Fruit fly (Drosophila melanogaster): Measurements from ENCODE around the gene CG17751.

Gene CG17751

DNA sequence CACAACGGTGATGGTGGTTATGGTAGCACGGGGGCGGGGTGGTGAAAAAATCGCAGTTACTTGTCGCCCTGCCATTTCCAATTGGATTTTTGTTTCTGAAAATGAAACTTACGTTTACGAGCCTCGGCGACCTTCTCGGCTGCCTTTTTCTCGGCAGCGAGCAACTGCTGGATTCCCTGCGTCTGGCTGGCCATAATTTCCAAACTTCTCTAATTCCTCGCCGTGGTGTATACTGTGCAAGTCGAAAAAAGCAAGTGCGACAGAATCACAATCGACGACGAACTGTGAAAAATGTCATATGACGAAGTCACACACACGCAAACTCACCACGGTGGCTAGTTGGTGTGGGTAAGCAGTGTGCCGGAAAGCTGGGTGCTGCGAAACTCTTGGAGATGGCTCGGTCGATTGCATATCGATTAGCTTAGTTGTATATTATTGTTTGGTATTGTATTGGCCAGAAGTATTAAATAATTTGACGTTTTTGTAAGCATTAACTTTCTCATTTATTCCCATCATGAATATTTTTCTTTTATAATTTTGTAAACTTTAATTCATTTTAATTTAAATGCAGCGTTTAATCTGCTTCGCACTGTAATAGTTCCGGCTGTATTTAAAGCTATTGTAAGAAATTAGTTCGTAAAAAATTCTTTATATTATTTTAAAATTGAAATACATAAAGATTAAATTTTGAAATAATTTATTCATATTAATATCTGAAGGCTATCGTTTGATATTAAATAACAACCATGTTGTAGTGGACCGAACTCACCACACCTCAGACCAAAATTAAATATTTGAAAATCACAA lies 37.2 kb downstream of the CG17751 start, which contains the start of gene Vha13 (continued):
- TF ChIP-seq gt (GFP tag; IDR thresholded peaks at IDR 0.05) = no peak
- no peak for TF ChIP-seq Doc2 (GFP tag; IDR thresholded peaks at IDR 0.05)
- TF ChIP-seq CG10654 (GFP tag; optimal IDR thresholded peaks at IDR 0.05) = no peak
- TF ChIP-seq trem (tag; optimal IDR thresholded peaks at IDR 0.05) = no peak
- no peak for TF ChIP-seq gsb-n (tag; optimal IDR thresholded peaks at IDR 0.05)
- no peak for TF ChIP-seq CG31388 (GFP tag; optimal IDR thresholded peaks at IDR 0.05)
- TF ChIP-seq bigmax (GFP tag; optimal IDR thresholded peaks at IDR 0.05) = peak; percentile 7
- peak; percentile 34; the same call in 1 of the 2 replicates for TF ChIP-seq esg (GFP tag; conservative IDR thresholded peaks at IDR 0.05)
- peak; percentile 39 for TF ChIP-seq MTF-1 (GFP tag; optimal IDR thresholded peaks at IDR 0.05; ENCODE audit: borderline replicate concordance)
- TF ChIP-seq Dfd (GFP tag; optimal IDR thresholded peaks at IDR 0.05) = no peak
- TF ChIP-seq Atf6 (GFP tag; IDR thresholded peaks at IDR 0.05) = no peak; the same call in 1 of the 2 replicates
- TF ChIP-seq gfzf (GFP tag; optimal IDR thresholded peaks at IDR 0.05) = peak; percentile 10
- TF ChIP-seq repo (GFP tag; optimal IDR thresholded peaks at IDR 0.05) = peak; percentile 41
- peak; percentile 39 for TF ChIP-seq CHES-1-like (GFP tag; optimal IDR thresholded peaks at IDR 0.05)
- peak; percentile 44; the same call in 1 of the 3 replicates for TF ChIP-seq ci (GFP tag; IDR thresholded peaks at IDR 0.05)
- TF ChIP-seq CG12104 (GFP tag; optimal IDR thresholded peaks at IDR 0.05) = no peak
- TF ChIP-seq CG2712 (tag; optimal IDR thresholded peaks at IDR 0.05) = peak; percentile 23
- TF ChIP-seq Lpt (GFP tag; optimal IDR thresholded peaks at IDR 0.05) = no peak
- no peak; the same call in 1 of the 2 replicates for TF ChIP-seq gsb (GFP tag; IDR thresholded peaks at IDR 0.05)
- no peak; the same call in 1 of the 2 replicates for TF ChIP-seq E2f2 (GFP tag; IDR thresholded peaks at IDR 0.05)
- TF ChIP-seq NC2β (GFP tag; optimal IDR thresholded peaks at IDR 0.05) = no peak
- TF ChIP-seq CG14050 (GFP tag; IDR thresholded peaks at IDR 0.05) = no peak
- peak; percentile 17 for TF ChIP-seq dmrt99B (tag; optimal IDR thresholded peaks at IDR 0.05)
- TF ChIP-seq HLHmδ (GFP tag; optimal IDR thresholded peaks at IDR 0.05) = peak; percentile 83
- TF ChIP-seq Bgb (GFP tag; IDR thresholded peaks at IDR 0.05; ENCODE audit: partially characterized antibody) = peak; percentile 79
- TF ChIP-seq Stat92E (GFP tag; optimal IDR thresholded peaks at IDR 0.05) = no peak
- TF ChIP-seq CG13424 (tag; optimal IDR thresholded peaks at IDR 0.05) = no peak
- peak; percentile 76 for TF ChIP-seq CG11247 (GFP tag; IDR thresholded peaks at IDR 0.05)
- TF ChIP-seq D (optimal IDR thresholded peaks at IDR 0.05) = no peak
- no peak for TF ChIP-seq D (GFP tag; optimal IDR thresholded peaks at IDR 0.05)
- TF ChIP-seq CG10565 (GFP tag; optimal IDR thresholded peaks at IDR 0.05) = no peak
- TF ChIP-seq ato (GFP tag; IDR thresholded peaks at IDR 0.05; ENCODE audit: partially characterized antibody) = peak; percentile 70; the same call in 1 of the 2 replicates
- TF ChIP-seq ind (GFP tag; optimal IDR thresholded peaks at IDR 0.05) = peak; percentile 50
- TF ChIP-seq ro (GFP tag; IDR thresholded peaks at IDR 0.05) = no peak
- TF ChIP-seq CG9876 (GFP tag; optimal IDR thresholded peaks at IDR 0.05) = peak; percentile 36
- no peak for TF ChIP-seq CG15479 (GFP tag; optimal IDR thresholded peaks at IDR 0.05)
- no peak for TF ChIP-seq wor (GFP tag; IDR thresholded peaks at IDR 0.05)
- TF ChIP-seq p53 (GFP tag; optimal IDR thresholded peaks at IDR 0.05) = no peak
- TF ChIP-seq Meics (GFP tag; optimal IDR thresholded peaks at IDR 0.05) = peak; percentile 21
- peak; percentile 30 for TF ChIP-seq CG15601 (tag; optimal IDR thresholded peaks at IDR 0.05)
- no peak for TF ChIP-seq Sox100B (GFP tag; optimal IDR thresholded peaks at IDR 0.05)
- no peak for TF ChIP-seq CG10321 (GFP tag; IDR thresholded peaks at IDR 0.05)
- no peak for TF ChIP-seq grn (GFP tag; optimal IDR thresholded peaks at IDR 0.05)
- TF ChIP-seq CG3163 (GFP tag; optimal IDR thresholded peaks at IDR 0.05) = peak; percentile 2
- TF ChIP-seq org-1 (GFP tag; optimal IDR thresholded peaks at IDR 0.05) = no peak
- no peak for TF ChIP-seq CG3838 (GFP tag; optimal IDR thresholded peaks at IDR 0.05)
- TF ChIP-seq CG12769 (tag; optimal IDR thresholded peaks at IDR 0.05) = peak; percentile 55
- no peak for TF ChIP-seq hbn (GFP tag; IDR thresholded peaks at IDR 0.05; ENCODE audit: partially characterized antibody)
- no peak for TF ChIP-seq tx (GFP tag; optimal IDR thresholded peaks at IDR 0.05)
- no peak for TF ChIP-seq CG17359 (tag; optimal IDR thresholded peaks at IDR 0.05)
